Fruit fly (Drosophila melanogaster) whole organism, embryonic: Measurements from ENCODE around the gene CG5235.

Experiments
- Ada2b ChIP-seq: fragments of 200-800 bp; sonication (Bioruptor generic); IDR thresholded peaks from 2 replicates; pipeline ENCODE4 v1.3.6; 2022; ENCODE audit warnings: missing biosample characterization, missing genetic modification characterization
- Bgb ChIP-seq: fragments of 200-800 bp; sonication (Bioruptor generic); IDR thresholded peaks from 2 replicates; pipeline ENCODE4 v1.3.6; 2022; ENCODE audit warnings: missing biosample characterization, missing genetic modification characterization; ENCODE audit not compliant: partially characterized antibody
- Bteb2 ChIP-seq: fragments of 200-800 bp; sonication (Bioruptor generic); optimal IDR thresholded peaks from 2 replicates; lab custom pipeline; 2016; ENCODE audit warnings: missing biosample characterization, missing genetic modification characterization
- CG1024 ChIP-seq: fragments of 200-800 bp; sonication (Bioruptor generic); IDR thresholded peaks from 2 replicates; pipeline ENCODE4 v1.3.6; 2022; ENCODE audit warnings: missing biosample characterization, missing genetic modification characterization
- CG11560 ChIP-seq: fragments of 200-800 bp; sonication (Bioruptor generic); IDR thresholded peaks from 3 replicates; pipeline ENCODE4 v1.3.6; 2022; ENCODE audit warnings: missing biosample characterization, missing genetic modification characterization
- CG12942 ChIP-seq: fragments of 200-800 bp; sonication (Bioruptor generic); optimal IDR thresholded peaks from 3 replicates; lab custom pipeline; 2016; ENCODE audit warnings: missing biosample characterization, missing genetic modification characterization
- CG13287 ChIP-seq: fragments of 200-800 bp; sonication (Bioruptor generic); IDR thresholded peaks from 2 replicates; pipeline ENCODE4 v1.3.6; 2022; ENCODE audit warnings: missing biosample characterization, missing genetic modification characterization; ENCODE audit not compliant: partially characterized antibody
- CG17385 ChIP-seq: fragments of 200-800 bp; sonication (Bioruptor generic); optimal IDR thresholded peaks from 3 replicates; lab custom pipeline; 2018; ENCODE audit warnings: missing biosample characterization, mild to moderate bottlenecking, missing genetic modification characterization
- CG2678 ChIP-seq: fragments of 200-800 bp; sonication (Bioruptor generic); optimal IDR thresholded peaks from 3 replicates; lab custom pipeline; 2019; ENCODE audit warnings: missing biosample characterization, mild to moderate bottlenecking, missing genetic modification characterization, moderate library complexity
- CG3163 ChIP-seq: fragments of 200-800 bp; sonication (Bioruptor generic); optimal IDR thresholded peaks from 3 replicates; lab custom pipeline; 2016; ENCODE audit warnings: missing biosample characterization, missing genetic modification characterization
- CG34422 ChIP-seq: fragments of 200-800 bp; sonication (Bioruptor generic); IDR thresholded peaks from 3 replicates; pipeline ENCODE4 v1.3.6; 2022; ENCODE audit warnings: missing biosample characterization, missing genetic modification characterization
- CG4328 ChIP-seq: fragments of 200-800 bp; sonication (Bioruptor generic); optimal IDR thresholded peaks from 3 replicates; lab custom pipeline; 2017; ENCODE audit warnings: missing biosample characterization, missing genetic modification reagents, missing genetic modification characterization
- CG4360 ChIP-seq: fragments of 200-800 bp; sonication (Bioruptor generic); IDR thresholded peaks from 2 replicates; pipeline ENCODE4 v1.3.6; 2022; ENCODE audit warnings: missing biosample characterization, missing genetic modification characterization
- CG4404 ChIP-seq: fragments of 200-800 bp; sonication (Bioruptor generic); IDR thresholded peaks from 2 replicates; pipeline ENCODE4 v1.3.6; 2022; ENCODE audit warnings: missing biosample characterization, missing genetic modification characterization
- CG8478 ChIP-seq: fragments of >200 bp; optimal IDR thresholded peaks from 2 replicates; lab custom pipeline; 2018
- CoRest ChIP-seq: fragments of 200-800 bp; sonication (Bioruptor generic); optimal IDR thresholded peaks from 3 replicates; lab custom pipeline; 2018; ENCODE audit warnings: missing biosample characterization, mild to moderate bottlenecking, missing genetic modification characterization, moderate library complexity
- CrebB ChIP-seq: fragments of 200-800 bp; sonication (Bioruptor generic); optimal IDR thresholded peaks from 3 replicates; lab custom pipeline; 2018; ENCODE audit warnings: missing biosample characterization, mild to moderate bottlenecking, missing genetic modification characterization
- D19B ChIP-seq: fragments of 200-800 bp; sonication (Bioruptor generic); optimal IDR thresholded peaks from 2 replicates; lab custom pipeline; 2017; ENCODE audit warnings: missing biosample characterization, mild to moderate bottlenecking, missing genetic modification characterization
- Dfd ChIP-seq, 2 experiments: fragments of >200 bp; optimal IDR thresholded peaks; 2 replicates each; lab custom pipeline; 2017; ENCODE audit warnings: missing biosample characterization in 2 of 2, missing genetic modification characterization in 2 of 2
- Dll ChIP-seq: fragments of 200-800 bp; sonication (Bioruptor generic); IDR thresholded peaks from 4 replicates; pipeline ENCODE4 v1.3.6; 2022; ENCODE audit warnings: missing biosample characterization, missing genetic modification characterization; ENCODE audit not compliant: partially characterized antibody
- Hmx ChIP-seq: fragments of 200-800 bp; sonication (Bioruptor generic); optimal IDR thresholded peaks from 2 replicates; lab custom pipeline; 2016; ENCODE audit warnings: missing biosample characterization, missing genetic modification characterization
- Hr51 ChIP-seq, 2 experiments: fragments of 200-800 bp; sonication (Bioruptor generic); optimal IDR thresholded peaks; 2 replicates in 1 of 2; 3 replicates in 1 of 2; lab custom pipeline; 2016 to 2018; ENCODE audit warnings: missing biosample characterization in 2 of 2, missing genetic modification characterization in 2 of 2, mild to moderate bottlenecking in 1 of 2, moderate library complexity in 1 of 2
- Lhr ChIP-seq: fragments of 200-800 bp; sonication (Bioruptor generic); optimal IDR thresholded peaks from 3 replicates; lab custom pipeline; 2017; ENCODE audit warnings: mild to moderate bottlenecking, missing biosample characterization, missing genetic modification reagents, missing genetic modification characterization
- Opbp ChIP-seq: fragments of 200-800 bp; sonication (Bioruptor generic); IDR thresholded peaks from 3 replicates; pipeline ENCODE4 v1.3.6; 2022; ENCODE audit warnings: missing biosample characterization, missing genetic modification characterization; ENCODE audit not compliant: partially characterized antibody
- Sin3A ChIP-seq: fragments of >200 bp; optimal IDR thresholded peaks from 2 replicates; lab custom pipeline; 2018
- Vsx1 ChIP-seq: fragments of 200-800 bp; sonication (Bioruptor generic); optimal IDR thresholded peaks from 2 replicates; lab custom pipeline; 2017; ENCODE audit warnings: missing biosample characterization, mild to moderate bottlenecking, missing genetic modification characterization, missing genetic modification reagents
- abd-A ChIP-seq: fragments of 200-800 bp; sonication (Bioruptor generic); optimal IDR thresholded peaks from 3 replicates; lab custom pipeline; 2019; ENCODE audit warnings: missing biosample characterization, mild to moderate bottlenecking, missing genetic modification characterization, moderate library complexity
- amos ChIP-seq: fragments of 200-800 bp; sonication (Bioruptor generic); IDR thresholded peaks from 2 replicates; pipeline ENCODE4 v1.3.6; 2022; ENCODE audit warnings: missing biosample characterization, missing genetic modification characterization; ENCODE audit not compliant: partially characterized antibody
- bigmax ChIP-seq: fragments of 200-800 bp; sonication (Bioruptor generic); optimal IDR thresholded peaks from 2 replicates; lab custom pipeline; 2018; ENCODE audit warnings: missing biosample characterization, mild to moderate bottlenecking, missing genetic modification characterization
- bowl ChIP-seq: fragments of 200-800 bp; sonication (Bioruptor generic); IDR thresholded peaks from 2 replicates; pipeline ENCODE4 v1.3.6; 2022; ENCODE audit warnings: missing biosample characterization, missing genetic modification characterization
- btn ChIP-seq: fragments of 200-800 bp; sonication (Bioruptor generic); optimal IDR thresholded peaks from 2 replicates; lab custom pipeline; 2016; ENCODE audit warnings: missing biosample characterization, missing genetic modification characterization
- cas ChIP-seq: fragments of 200-800 bp; sonication (Bioruptor generic); IDR thresholded peaks from 2 replicates; pipeline ENCODE4 v1.3.6; 2022; ENCODE audit warnings: missing biosample characterization, missing genetic modification characterization
- cg ChIP-seq: fragments of 200-800 bp; sonication (Bioruptor generic); optimal IDR thresholded peaks from 3 replicates; lab custom pipeline; 2019; ENCODE audit warnings: missing biosample characterization, mild to moderate bottlenecking, missing genetic modification characterization, moderate library complexity
- crp ChIP-seq, 2 experiments: fragments of 200-800 bp; sonication (Bioruptor generic); optimal IDR thresholded peaks; 2 replicates in 1 of 2; 3 replicates in 1 of 2; lab custom pipeline; 2017; ENCODE audit warnings: missing biosample characterization in 2 of 2, missing genetic modification characterization in 2 of 2, mild to moderate bottlenecking in 1 of 2, moderate library complexity in 1 of 2
- disco-r ChIP-seq: fragments of 200-800 bp; sonication (Bioruptor generic); optimal IDR thresholded peaks from 2 replicates; lab custom pipeline; 2016; ENCODE audit warnings: missing biosample characterization, missing genetic modification characterization
- fd3F ChIP-seq: fragments of 200-800 bp; sonication (Bioruptor generic); optimal IDR thresholded peaks from 2 replicates; lab custom pipeline; 2018; ENCODE audit warnings: missing biosample characterization, mild to moderate bottlenecking, missing genetic modification characterization, moderate library complexity
- gt ChIP-seq: fragments of 200-800 bp; sonication (Bioruptor generic); IDR thresholded peaks from 2 replicates; pipeline ENCODE4 v1.3.6; 2022; ENCODE audit warnings: missing biosample characterization, missing genetic modification characterization
- ham ChIP-seq: fragments of 200-800 bp; sonication (Bioruptor generic); IDR thresholded peaks from 2 replicates; pipeline ENCODE4 v1.3.6; 2022; ENCODE audit warnings: missing biosample characterization, missing genetic modification characterization
- her ChIP-seq: fragments of 200-800 bp; sonication (Bioruptor generic); optimal IDR thresholded peaks from 2 replicates; lab custom pipeline; 2016; ENCODE audit warnings: missing biosample characterization, missing genetic modification characterization
- lmd ChIP-seq: fragments of 200-800 bp; sonication (Bioruptor generic); IDR thresholded peaks from 2 replicates; pipeline ENCODE4 v1.3.6; 2022; ENCODE audit warnings: missing biosample characterization, missing genetic modification characterization
- pan ChIP-seq, 4 experiments: fragments of >200 bp in 3 of 4; fragments of 200-800 bp in 1 of 4; sonication (Bioruptor generic) in 1 of 4; optimal IDR thresholded peaks in 3 of 4; IDR thresholded peaks in 1 of 4; 2 replicates each; pipeline versions ENCODE4 v1.3.6 to Lab custom; 2017 to 2022; ENCODE audit warnings: missing biosample characterization in 2 of 4, missing genetic modification characterization in 2 of 4, mixed read lengths in 1 of 4
- prd ChIP-seq, 3 experiments: fragments of >200 bp in 2 of 3; fragments of 200-800 bp in 1 of 3; sonication (Bioruptor generic) in 1 of 3; optimal IDR thresholded peaks in 2 of 3; IDR thresholded peaks in 1 of 3; 2 replicates in 2 of 3; 3 replicates in 1 of 3; pipeline versions ENCODE4 v1.3.6 to Lab custom; 2017 to 2022; ENCODE audit warnings: missing biosample characterization in 1 of 3, missing genetic modification characterization in 1 of 3
- slou ChIP-seq: fragments of 200-800 bp; sonication (Bioruptor generic); optimal IDR thresholded peaks from 3 replicates; lab custom pipeline; 2016; ENCODE audit warnings: missing biosample characterization, missing genetic modification characterization
- stc ChIP-seq: fragments of 200-800 bp; sonication (Bioruptor generic); IDR thresholded peaks from 2 replicates; pipeline ENCODE4 v1.3.6; 2022; ENCODE audit warnings: missing biosample characterization, missing genetic modification characterization
- trem ChIP-seq: fragments of 200-800 bp; optimal IDR thresholded peaks from 3 replicates; lab custom pipeline; 2019; ENCODE audit warnings: missing biosample characterization, mild to moderate bottlenecking, missing genetic modification characterization, moderate library complexity
- ttk ChIP-seq: fragments of 200-800 bp; sonication (Bioruptor generic); IDR thresholded peaks from 2 replicates; pipeline ENCODE4 v2.1.2; 2022; ENCODE audit warnings: missing biosample characterization, missing genetic modification characterization
- unc-4 ChIP-seq: fragments of 200-800 bp; sonication (Bioruptor generic); IDR thresholded peaks from 2 replicates; pipeline ENCODE4 v1.3.6; 2022; ENCODE audit warnings: missing biosample characterization, missing genetic modification characterization; ENCODE audit not compliant: partially characterized antibody
- unpg ChIP-seq: fragments of 200-800 bp; sonication (Bioruptor generic); optimal IDR thresholded peaks from 3 replicates; lab custom pipeline; 2018; ENCODE audit warnings: missing biosample characterization, mild to moderate bottlenecking, missing genetic modification characterization, moderate library complexity
- vnd ChIP-seq: fragments of 200-800 bp; sonication (Bioruptor generic); IDR thresholded peaks from 3 replicates; pipeline ENCODE4 v1.3.6; 2022; ENCODE audit warnings: missing biosample characterization, missing genetic modification characterization; ENCODE audit not compliant: partially characterized antibody

CG5235 gene

dm6 chr3L:16128481-16128972, 38.3 kb upstream of the CG5235 start, which contains the start of gene Pgm1 (continued):
- TF ChIP-seq CG13287 (GFP tag; lab: Robert Waterston, UW) (0 out of 2 replicates have a peak, but pooled peaks have one; percentile 24), D19B (GFP tag; lab: Kevin White, UChicago) (peak; percentile 74), CG2678 (tag; lab: Kevin White, UChicago) (peak; percentile 88), lmd (GFP tag; lab: Robert Waterston, UW) (peak; percentile 85; the same call in 1 of the 2 replicates), Opbp (GFP tag; lab: Robert Waterston, UW) (no peak), CG3163 (GFP tag; lab: Kevin White, UChicago) (peak; percentile 82), Hmx (GFP tag; lab: Kevin White, UChicago) (peak; percentile 70), ttk (peak; percentile 64), CG8478 (lab: Kevin White, UChicago) (no peak), CoRest (tag; lab: Kevin White, UChicago) (peak; percentile 71), abd-A (tag; lab: Kevin White, UChicago) (no peak), Bgb (GFP tag; lab: Robert Waterston, UW) (no peak), CG4360 (GFP tag; lab: Robert Waterston, UW) (no peak), ham (GFP tag; lab: Robert Waterston, UW) (no peak), stc (GFP tag; lab: Robert Waterston, UW) (peak; percentile 72), Dll (GFP tag; lab: Robert Waterston, UW) (peak; percentile 20; the same call in 1 of the 4 replicates), crp (GFP tag; optimal IDR thresholded peaks at IDR 0.05; lab: Kevin White, UChicago) (peak in 1 of 2 experiments; percentile 63), slou (GFP tag; lab: Kevin White, UChicago) (peak; percentile 48), cas (peak; percentile 49; the same call in 1 of the 2 replicates), her (GFP tag; lab: Kevin White, UChicago) (peak; percentile 94), Bteb2 (peak; percentile 90), pan (optimal IDR thresholded peaks at IDR 0.05; lab: Kevin White, UChicago) (no peak), pan (GFP tag; optimal IDR thresholded peaks at IDR 0.05 in 1 of 2, IDR thresholded peaks at IDR 0.05 in 1 of 2) (peak in 1 of 2 experiments; percentile 85), Lhr (GFP tag; lab: Kevin White, UChicago) (no peak), Ada2b (peak; percentile 68), CG34422 (GFP tag; lab: Robert Waterston, UW) (peak; percentile 61), CG1024 (GFP tag; lab: Robert Waterston, UW) (peak; percentile 46; the same call in 1 of the 2 replicates), prd (optimal IDR thresholded peaks at IDR 0.05; lab: Kevin White, UChicago) (no peak), prd (GFP tag; IDR thresholded peaks at IDR 0.05; lab: Robert Waterston, UW) (peak; percentile 75), CG4328 (GFP tag; lab: Kevin White, UChicago) (no peak), disco-r (GFP tag; lab: Kevin White, UChicago) (peak; percentile 90), vnd (GFP tag; lab: Robert Waterston, UW) (no peak), unpg (GFP tag; lab: Kevin White, UChicago) (no peak), cg (GFP tag; lab: Kevin White, UChicago) (no peak), Vsx1 (GFP tag; lab: Kevin White, UChicago) (peak; percentile 51), amos (GFP tag; lab: Robert Waterston, UW) (no peak; the same call in 1 of the 2 replicates), unc-4 (GFP tag; lab: Robert Waterston, UW) (no peak), Hr51 (GFP tag; optimal IDR thresholded peaks at IDR 0.05; lab: Kevin White, UChicago) (peak in 1 of 2 experiments; percentile 84), fd3F (GFP tag; lab: Kevin White, UChicago) (peak; percentile 59), CG11560 (tag; lab: Robert Waterston, UW) (peak; percentile 47; the same call in 1 of the 3 replicates), CG4404 (GFP tag; lab: Robert Waterston, UW) (peak; percentile 37), CrebB (tag; lab: Kevin White, UChicago) (peak; percentile 89), gt (GFP tag; lab: Robert Waterston, UW) (no peak), bigmax (GFP tag; lab: Kevin White, UChicago) (no peak), btn (peak; percentile 70), bowl (no peak), CG12942 (GFP tag; lab: Kevin White, UChicago) (peak; percentile 85), Sin3A (lab: Kevin White, UChicago) (no peak), trem (tag; lab: Kevin White, UChicago) (peak; percentile 54), Dfd (GFP tag; optimal IDR thresholded peaks at IDR 0.05; lab: Kevin White, UChicago) (no peak), CG17385 (peak; percentile 68)
